Fruit fly (Drosophila melanogaster): ENCODE data around the gene PMP34.

The PMP34 gene

DNA sequence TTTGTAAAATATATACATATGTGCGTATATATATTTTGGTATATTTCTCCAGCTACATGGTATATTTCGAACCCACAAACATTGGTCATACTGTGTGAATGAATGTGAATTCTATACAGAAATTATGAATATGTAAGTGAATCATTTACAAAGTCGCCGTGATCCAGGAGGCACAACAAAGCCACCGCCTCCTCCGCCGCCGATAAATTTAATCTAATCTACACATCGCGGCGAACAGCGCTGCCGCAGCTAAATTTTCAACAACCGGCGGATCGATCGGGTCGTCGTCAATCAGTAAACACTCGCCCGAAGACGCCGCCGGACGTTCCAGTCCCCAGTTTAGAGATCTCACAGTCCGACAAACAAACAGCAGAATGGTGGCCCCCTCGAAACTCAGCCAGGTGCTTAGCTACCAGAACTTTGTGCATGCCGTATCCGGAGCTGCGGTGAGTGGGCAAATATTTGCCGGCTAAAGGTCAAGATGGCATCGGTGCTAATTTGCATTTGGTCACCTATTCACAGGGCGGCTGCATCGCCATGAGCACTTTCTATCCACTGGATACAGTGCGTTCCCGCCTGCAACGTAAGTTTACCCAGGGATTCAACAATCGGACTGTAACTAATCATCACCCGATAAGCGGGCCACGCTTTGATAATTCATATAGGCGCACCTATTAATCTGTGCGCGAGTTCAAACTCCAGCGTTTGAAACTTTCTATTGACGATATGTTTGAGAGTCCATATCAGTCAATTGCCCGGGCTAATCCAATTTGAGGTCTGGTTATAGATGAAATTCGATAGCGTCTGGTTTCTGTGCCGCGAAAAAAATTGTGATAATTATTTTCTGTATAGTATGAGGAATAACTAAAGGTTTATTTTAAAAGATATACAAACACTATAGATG lies at the start of gene PMP34:
Gene PMP34 (plus strand): TSS at position 79 of the 904 bp plus-strand sequence.
- TF ChIP-seq CG34367 (tag; optimal IDR thresholded peaks at IDR 0.05) = no peak
- no peak for TF ChIP-seq Pif1A (GFP tag; optimal IDR thresholded peaks at IDR 0.05)
- TF ChIP-seq gl (tag; optimal IDR thresholded peaks at IDR 0.05) = no peak
- no peak for TF ChIP-seq Ets98B (GFP tag; IDR thresholded peaks at IDR 0.05)
- no peak for TF ChIP-seq CG13204 (GFP tag; optimal IDR thresholded peaks at IDR 0.05)
- 0 out of 2 replicates have a peak, but pooled peaks have one; percentile 15 for TF ChIP-seq CG32121 (GFP tag; IDR thresholded peaks at IDR 0.05)
- TF ChIP-seq CG12605 (GFP tag; IDR thresholded peaks at IDR 0.05) = no peak

DNA sequence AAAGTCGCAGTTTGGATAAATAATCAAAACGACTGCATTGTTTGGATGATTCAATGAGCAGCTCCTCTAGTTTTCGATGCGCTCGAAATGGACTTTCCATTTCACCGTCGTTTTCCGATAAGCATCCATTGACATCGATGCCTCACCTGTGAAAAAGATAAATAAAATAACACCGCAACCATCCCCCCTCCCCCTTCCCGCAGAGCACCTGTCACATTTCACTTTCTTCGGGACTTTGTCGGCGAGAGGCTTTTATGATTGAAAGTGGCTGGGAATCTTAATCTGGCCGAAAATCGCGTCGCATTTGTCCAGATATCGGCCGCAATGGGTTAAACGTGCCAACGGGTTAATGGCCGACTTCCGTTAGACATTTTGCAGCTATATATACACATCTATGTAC lies 49.3 kb upstream of the PMP34 start:
- TF ChIP-seq EcR (GFP tag; optimal IDR thresholded peaks at IDR 0.05) (no peak), CG17806 (tag; optimal IDR thresholded peaks at IDR 0.05) (no peak), Snoo (tag; optimal IDR thresholded peaks at IDR 0.05) (no peak), CG15710 (tag; optimal IDR thresholded peaks at IDR 0.05) (no peak)

DNA sequence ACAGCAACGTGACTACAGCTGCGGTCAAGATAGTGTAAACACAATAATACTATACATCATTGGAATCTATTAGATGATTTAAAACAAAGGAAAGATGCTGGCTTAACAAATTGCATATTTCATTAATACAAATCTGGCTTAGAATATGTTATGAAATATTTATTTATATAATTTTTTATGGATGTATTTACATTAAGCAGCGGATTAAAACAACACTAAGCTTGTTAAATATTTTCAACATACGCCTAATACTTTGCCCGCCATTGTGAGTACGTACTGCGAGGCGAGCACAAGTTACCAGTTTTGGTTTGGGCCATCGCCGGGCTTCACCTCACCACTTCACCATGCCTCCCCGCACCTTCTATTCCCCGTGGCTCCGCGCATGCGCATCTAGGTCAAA lies 48.6 kb upstream of the PMP34 start:
- TF ChIP-seq CG12605 (GFP tag; IDR thresholded peaks at IDR 0.05) (peak; percentile 78), CG8159 (tag; optimal IDR thresholded peaks at IDR 0.05) (peak; percentile 81), CG15710 (tag; optimal IDR thresholded peaks at IDR 0.05) (peak; percentile 81), CG4496 (GFP tag; IDR thresholded peaks at IDR 0.05) (peak; percentile 67; the same call in 1 of the 3 replicates), CG17806 (tag; optimal IDR thresholded peaks at IDR 0.05) (peak; percentile 76), CG13204 (GFP tag; optimal IDR thresholded peaks at IDR 0.05) (no peak), CG14655 (GFP tag; optimal IDR thresholded peaks at IDR 0.05) (peak; percentile 82), CG8301 (tag; optimal IDR thresholded peaks at IDR 0.05) (peak; percentile 88), D1 (tag; optimal IDR thresholded peaks at IDR 0.05) (peak; percentile 66), CG9948 (tag; optimal IDR thresholded peaks at IDR 0.05) (peak; percentile 81), CG32121 (GFP tag; IDR thresholded peaks at IDR 0.05) (peak; percentile 63), Ets98B (GFP tag; IDR thresholded peaks at IDR 0.05) (no peak; the same call in 1 of the 2 replicates), EcR (GFP tag; optimal IDR thresholded peaks at IDR 0.05) (no peak), Snoo (tag; optimal IDR thresholded peaks at IDR 0.05) (peak; percentile 76), fd96Ca (GFP tag; IDR thresholded peaks at IDR 0.05) (0 out of 3 replicates have a peak, but pooled peaks have one; percentile 24), Pif1B (GFP tag; optimal IDR thresholded peaks at IDR 0.05) (peak; percentile 75), CG34367 (tag; optimal IDR thresholded peaks at IDR 0.05) (peak; percentile 57), CG10348 (GFP tag; IDR thresholded peaks at IDR 0.05) (no peak), rn (GFP tag; IDR thresholded peaks at IDR 0.05) (no peak), Pif1A (GFP tag; optimal IDR thresholded peaks at IDR 0.05) (peak; percentile 66), gl (tag; optimal IDR thresholded peaks at IDR 0.05) (peak; percentile 52)

DNA sequence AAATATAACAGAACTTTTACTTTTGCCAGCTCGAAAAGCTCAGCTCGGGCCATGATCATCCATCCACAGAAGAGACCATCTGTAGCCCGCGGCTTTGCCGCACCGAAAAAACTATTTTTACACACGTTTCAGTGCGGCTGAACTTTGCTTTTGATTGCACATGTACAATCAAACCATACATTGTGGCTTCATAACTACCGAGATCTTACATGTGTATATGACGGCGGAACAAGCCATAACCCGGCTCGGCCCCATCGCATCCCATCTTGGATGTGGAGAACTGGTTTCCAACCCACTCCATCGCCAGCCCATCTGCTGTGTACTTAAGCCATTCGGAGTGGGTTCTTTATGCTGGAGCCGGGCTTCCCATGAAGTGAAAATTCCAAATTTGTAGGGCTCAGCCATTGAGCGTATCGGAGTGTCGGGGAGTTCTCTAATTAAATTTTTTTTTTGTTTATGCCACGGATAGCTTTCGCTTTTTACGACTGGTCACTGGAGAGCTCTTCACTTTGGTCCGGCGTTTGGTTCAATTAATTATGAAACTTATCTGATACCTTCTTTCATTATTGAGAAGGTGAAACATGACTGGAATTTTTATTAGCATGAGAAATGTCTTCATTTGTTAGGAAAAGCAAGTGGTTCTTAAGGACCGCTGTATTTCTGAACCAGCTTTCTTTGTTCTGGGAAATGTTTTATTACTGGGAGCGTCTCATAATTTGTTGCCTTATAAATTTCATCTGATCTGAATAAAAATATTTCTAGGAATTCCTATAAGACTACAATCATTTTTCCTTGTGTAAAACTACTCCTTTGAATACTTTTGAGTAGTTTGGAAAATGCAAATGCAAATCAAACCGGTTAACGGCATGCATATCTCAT lies 47.4 kb upstream of the PMP34 start:
- TF ChIP-seq gl (tag; optimal IDR thresholded peaks at IDR 0.05) (no peak), Pif1B (GFP tag; optimal IDR thresholded peaks at IDR 0.05) (no peak), CG34367 (tag; optimal IDR thresholded peaks at IDR 0.05) (no peak), rn (GFP tag; IDR thresholded peaks at IDR 0.05) (no peak), D1 (tag; optimal IDR thresholded peaks at IDR 0.05) (peak; percentile 8), CG9948 (tag; optimal IDR thresholded peaks at IDR 0.05) (peak; percentile 53), CG4496 (GFP tag; IDR thresholded peaks at IDR 0.05) (0 out of 3 replicates have a peak, but pooled peaks have one; percentile 25), Snoo (tag; optimal IDR thresholded peaks at IDR 0.05) (no peak), CG12605 (GFP tag; IDR thresholded peaks at IDR 0.05) (no peak), fd96Ca (GFP tag; IDR thresholded peaks at IDR 0.05) (no peak), CG17806 (tag; optimal IDR thresholded peaks at IDR 0.05) (peak; percentile 33), CG14655 (GFP tag; optimal IDR thresholded peaks at IDR 0.05) (peak; percentile 83), CG8159 (tag; optimal IDR thresholded peaks at IDR 0.05) (peak; percentile 33), EcR (GFP tag; optimal IDR thresholded peaks at IDR 0.05) (peak; percentile 51), Ets98B (GFP tag; IDR thresholded peaks at IDR 0.05) (no peak), CG10348 (GFP tag; IDR thresholded peaks at IDR 0.05) (no peak), Pif1A (GFP tag; optimal IDR thresholded peaks at IDR 0.05) (no peak), CG13204 (GFP tag; optimal IDR thresholded peaks at IDR 0.05) (no peak), CG15710 (tag; optimal IDR thresholded peaks at IDR 0.05) (peak; percentile 6), CG32121 (GFP tag; IDR thresholded peaks at IDR 0.05) (no peak), CG8301 (tag; optimal IDR thresholded peaks at IDR 0.05) (peak; percentile 66)

DNA sequence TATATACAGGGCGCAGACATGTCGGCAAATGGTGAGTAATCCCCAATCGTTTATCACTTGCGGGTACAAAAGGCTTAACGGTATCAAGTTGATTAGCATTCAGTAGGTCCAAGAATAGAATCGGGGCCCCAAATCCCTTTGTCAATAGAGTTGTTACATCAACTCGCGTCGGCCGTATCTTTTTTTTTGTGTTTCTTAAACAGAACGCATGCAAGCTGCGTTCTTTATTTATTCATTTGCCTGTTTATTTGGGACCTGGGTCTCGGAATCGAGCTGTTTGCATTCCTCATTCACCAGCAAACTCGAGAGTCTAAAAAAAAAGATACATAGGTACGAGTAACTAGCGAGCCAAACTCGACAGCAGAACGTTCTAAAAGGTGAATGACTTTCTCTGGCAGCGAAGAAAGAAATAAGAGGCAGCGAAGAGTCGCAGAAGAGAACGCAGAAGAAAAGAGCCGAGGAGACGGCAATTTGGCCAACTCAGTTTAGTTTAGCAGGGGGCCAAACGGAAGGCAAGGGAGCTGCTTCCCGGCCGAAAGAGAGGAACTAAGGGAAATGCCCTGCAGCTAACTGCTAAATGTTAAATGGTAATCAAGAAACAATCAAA lies 46.3 kb upstream of the PMP34 start:
- TF ChIP-seq Snoo (tag; optimal IDR thresholded peaks at IDR 0.05) (no peak), EcR (GFP tag; optimal IDR thresholded peaks at IDR 0.05) (peak; percentile 91), CG8301 (tag; optimal IDR thresholded peaks at IDR 0.05) (no peak)

All from whole organism, pupa.